Worm (Caenorhabditis elegans) whole organism, L4 larva: ENCODE data around the gene T25B9.2.

ENCODE experiments used
- D1046.2 ChIP-seq: fragments of 200-800 bp; sonication (Bioruptor generic); IDR thresholded peaks from 2 replicates; pipeline ENCODE4 v1.3.6; 2022; ENCODE audit warnings: missing genetic modification characterization, missing compliant biosample characterization
- F10B5.3 ChIP-seq: sonication (generic microtip); optimal IDR thresholded peaks from 2 replicates; lab custom pipeline; 2016; ENCODE audit warnings: mild to moderate bottlenecking, missing genetic modification characterization, missing compliant biosample characterization
- F26F4.8 ChIP-seq: fragments of 200-800 bp; sonication (Bioruptor generic); conservative IDR thresholded peaks from 2 replicates; pipeline ENCODE4 v1.3.6; 2022; ENCODE audit warnings: missing genetic modification characterization, missing compliant biosample characterization
- R02D3.7 ChIP-seq: fragments of 150-350 bp; sonication (generic microtip); optimal IDR thresholded peaks from 3 replicates; lab custom pipeline; 2014; ENCODE audit warnings: missing biosample characterization, missing genetic modification characterization
- T20F7.1 ChIP-seq: fragments of 200-800 bp; sonication (Bioruptor generic); optimal IDR thresholded peaks from 2 replicates; lab custom pipeline; 2018; ENCODE audit warnings: mild to moderate bottlenecking, missing genetic modification characterization, missing compliant biosample characterization
- Y5F2A.4 ChIP-seq: fragments of 200-800 bp; sonication (Bioruptor generic); optimal IDR thresholded peaks from 2 replicates; lab custom pipeline; 2018; ENCODE audit warnings: mild to moderate bottlenecking, missing genetic modification characterization, missing compliant biosample characterization
- ZK546.5 ChIP-seq, 2 experiments: sonication (generic microtip); optimal IDR thresholded peaks; 2 replicates each; lab custom pipeline; 2017; ENCODE audit warnings: missing biosample characterization in 2 of 2, missing genetic modification characterization in 2 of 2
- aly-2 ChIP-seq: sonication (generic microtip); optimal IDR thresholded peaks from 2 replicates; lab custom pipeline; 2018; ENCODE audit warnings: missing biosample characterization, missing genetic modification characterization
- arid-1 ChIP-seq: fragments of 200-800 bp; sonication (Bioruptor generic); conservative IDR thresholded peaks from 2 replicates; pipeline ENCODE4 v1.3.6; 2022; ENCODE audit warnings: missing genetic modification reagents, missing genetic modification characterization, missing compliant biosample characterization
- ceh-62 ChIP-seq: sonication (generic microtip); optimal IDR thresholded peaks from 2 replicates; lab custom pipeline; 2017; ENCODE audit warnings: missing biosample characterization, missing genetic modification characterization
- ces-1 ChIP-seq: fragments of 150-350 bp; sonication (generic microtip); optimal IDR thresholded peaks from 4 replicates; lab custom pipeline; 2014; ENCODE audit warnings: missing biosample characterization, missing genetic modification reagents, missing genetic modification characterization
- ctbp-1 ChIP-seq: fragments of 200-800 bp; sonication (Bioruptor generic); IDR thresholded peaks from 2 replicates; pipeline ENCODE4 v1.3.6; 2022; ENCODE audit warnings: missing genetic modification reagents, missing genetic modification characterization, missing compliant biosample characterization
- daf-12 ChIP-seq: fragments of 150-350 bp; optimal IDR thresholded peaks from 2 replicates; lab custom pipeline; 2014; ENCODE audit warnings: missing biosample characterization, missing genetic modification reagents, missing genetic modification characterization
- daf-19 ChIP-seq: fragments of 200-800 bp; sonication (Bioruptor generic); conservative IDR thresholded peaks from 2 replicates; pipeline ENCODE4 v1.3.6; 2022; ENCODE audit warnings: missing genetic modification characterization, missing compliant biosample characterization
- egl-27 ChIP-seq: sonication (generic microtip); optimal IDR thresholded peaks from 3 replicates; lab custom pipeline; 2017; ENCODE audit warnings: missing biosample characterization, missing genetic modification reagents, missing genetic modification characterization
- fkh-10 ChIP-seq: fragments of 150-350 bp; optimal IDR thresholded peaks from 2 replicates; lab custom pipeline; 2014; ENCODE audit warnings: missing biosample characterization, missing genetic modification reagents, missing genetic modification characterization
- fos-1 ChIP-seq: fragments of 150-350 bp; optimal IDR thresholded peaks from 2 replicates; lab custom pipeline; 2014; ENCODE audit warnings: missing biosample characterization, missing genetic modification characterization
- gei-8 ChIP-seq: fragments of 200-800 bp; sonication (Bioruptor generic); optimal IDR thresholded peaks from 2 replicates; lab custom pipeline; 2018; ENCODE audit warnings: mild to moderate bottlenecking, missing genetic modification characterization, missing compliant biosample characterization
- hif-1 ChIP-seq, 2 experiments: sonication (generic microtip); optimal IDR thresholded peaks; 2 replicates each; lab custom pipeline; 2016 to 2017; ENCODE audit warnings: missing compliant biosample characterization in 2 of 2, missing genetic modification characterization in 2 of 2, missing genetic modification reagents in 2 of 2, missing genotype in 2 of 2, mild to moderate bottlenecking in 1 of 2
- hlh-11 ChIP-seq: fragments of 200-800 bp; sonication (Bioruptor generic); optimal IDR thresholded peaks from 2 replicates; lab custom pipeline; 2018; ENCODE audit warnings: mild to moderate bottlenecking, missing genetic modification characterization, missing compliant biosample characterization
- hmg-1.1 ChIP-seq: fragments of 200-800 bp; sonication (Bioruptor generic); IDR thresholded peaks from 2 replicates; pipeline ENCODE4 v1.3.6; 2022; ENCODE audit warnings: missing genetic modification reagents, missing genetic modification characterization, missing compliant biosample characterization
- jun-1 ChIP-seq: fragments of 150-350 bp; optimal IDR thresholded peaks from 2 replicates; lab custom pipeline; 2014; ENCODE audit warnings: missing biosample characterization, missing genetic modification reagents, missing genetic modification characterization
- lim-7 ChIP-seq: fragments of 200-800 bp; sonication (Bioruptor generic); IDR thresholded peaks from 2 replicates; pipeline ENCODE4 v1.3.6; 2022; ENCODE audit warnings: missing genetic modification characterization, missing compliant biosample characterization
- lin-1 ChIP-seq: fragments of 200-800 bp; sonication (Bioruptor generic); IDR thresholded peaks from 2 replicates; pipeline ENCODE4 v1.3.6; 2022; ENCODE audit warnings: missing genetic modification reagents, missing genetic modification characterization, missing compliant biosample characterization
- lin-29 ChIP-seq: fragments of 200-800 bp; sonication (Bioruptor generic); IDR thresholded peaks from 2 replicates; pipeline ENCODE4 v1.3.6; 2022; ENCODE audit warnings: missing genetic modification reagents, missing genetic modification characterization, missing compliant biosample characterization
- lin-38 ChIP-seq: fragments of 200-800 bp; sonication (Bioruptor generic); IDR thresholded peaks from 2 replicates; pipeline ENCODE4 v1.3.6; 2022; ENCODE audit warnings: missing genetic modification reagents, missing genetic modification characterization, missing compliant biosample characterization
- lir-3 ChIP-seq: sonication (generic microtip); optimal IDR thresholded peaks from 2 replicates; lab custom pipeline; 2016; ENCODE audit warnings: mild to moderate bottlenecking, missing genetic modification characterization, missing compliant biosample characterization
- mdt-29 ChIP-seq: fragments of 200-800 bp; sonication (Bioruptor generic); IDR thresholded peaks from 2 replicates; pipeline ENCODE4 v1.3.6; 2022; ENCODE audit warnings: missing genetic modification reagents, missing genetic modification characterization, missing compliant biosample characterization
- mep-1 ChIP-seq: fragments of 150-350 bp; sonication (generic microtip); optimal IDR thresholded peaks from 3 replicates; lab custom pipeline; 2014; ENCODE audit warnings: missing biosample characterization, missing genetic modification characterization
- mes-2 ChIP-seq: sonication (generic microtip); optimal IDR thresholded peaks from 2 replicates; lab custom pipeline; 2016; ENCODE audit warnings: missing genotype, mild to moderate bottlenecking, missing genetic modification characterization, missing compliant biosample characterization; ENCODE audit not compliant: poor library complexity, severe bottlenecking
- mxl-3 ChIP-seq: fragments of 200-800 bp; sonication (Bioruptor generic); optimal IDR thresholded peaks from 2 replicates; lab custom pipeline; 2018; ENCODE audit warnings: mild to moderate bottlenecking, missing genetic modification characterization, missing compliant biosample characterization
- nhr-11 ChIP-seq: fragments of 150-350 bp; optimal IDR thresholded peaks from 2 replicates; lab custom pipeline; 2014; ENCODE audit warnings: missing biosample characterization, missing genetic modification characterization
- nhr-111 ChIP-seq: fragments of 200-800 bp; sonication (Bioruptor generic); optimal IDR thresholded peaks from 2 replicates; lab custom pipeline; 2018; ENCODE audit warnings: mild to moderate bottlenecking, missing genetic modification characterization, missing compliant biosample characterization
- skn-1 ChIP-seq: fragments of 150-350 bp; optimal IDR thresholded peaks from 2 replicates; lab custom pipeline; 2014; ENCODE audit warnings: missing biosample characterization, missing genetic modification characterization
- snpc-4 ChIP-seq: fragments of 150-350 bp; optimal IDR thresholded peaks from 2 replicates; lab custom pipeline; 2014; ENCODE audit warnings: missing biosample characterization, missing genetic modification characterization
- tra-1 ChIP-seq: fragments of 200-800 bp; sonication (Bioruptor generic); IDR thresholded peaks from 2 replicates; pipeline ENCODE4 v1.3.6; 2022; ENCODE audit warnings: missing genetic modification reagents, missing genetic modification characterization, missing compliant biosample characterization
- unc-130 ChIP-seq: sonication (generic microtip); optimal IDR thresholded peaks from 2 replicates; lab custom pipeline; 2016; ENCODE audit warnings: missing genetic modification reagents, missing genetic modification characterization, missing compliant biosample characterization
- unc-39 ChIP-seq: sonication (generic microtip); optimal IDR thresholded peaks from 2 replicates; lab custom pipeline; 2017; ENCODE audit warnings: missing biosample characterization, missing genetic modification characterization
- zfp-2 ChIP-seq: sonication (generic microtip); optimal IDR thresholded peaks from 2 replicates; lab custom pipeline; 2016; ENCODE audit warnings: mild to moderate bottlenecking, missing genetic modification characterization, missing compliant biosample characterization
- ztf-11 ChIP-seq: fragments of 150-350 bp; optimal IDR thresholded peaks from 2 replicates; lab custom pipeline; 2014; ENCODE audit warnings: missing biosample characterization, missing genetic modification characterization

T25B9.2 gene

ce11 chrIV:10761344-10761743 lies 9.7 kb upstream of the T25B9.2 start, which contains the start of gene ugt-54 (continued):
- no peak for TF ChIP-seq ces-1

ce11 chrIV:10757616-10758193 lies 6.1 kb upstream of the T25B9.2 start, which contains the start of the genes T25B9.4 and T25B9.6:
Gene T25B9.4 (minus strand): TSS chrIV:10757716.
Gene T25B9.6 (plus strand): TSS chrIV:10758143.
- TF ChIP-seq F10B5.3 (tag; lab: Kevin White, UChicago) = no peak
- no peak for TF ChIP-seq zfp-2
- no peak for TF ChIP-seq T20F7.1 (GFP tag; lab: Kevin White, UChicago)
- TF ChIP-seq nhr-11 (tag; lab: Kevin White, UChicago) = no peak
- no peak for TF ChIP-seq fkh-10 (GFP tag; lab: Kevin White, UChicago)
- no peak for TF ChIP-seq skn-1 (tag; lab: Kevin White, UChicago)
- no peak for TF ChIP-seq snpc-4 (tag; lab: Kevin White, UChicago)
- TF ChIP-seq ctbp-1 (GFP tag; lab: Robert Waterston, UW) = no peak
- TF ChIP-seq fos-1 = no peak
- TF ChIP-seq R02D3.7 (tag; lab: Kevin White, UChicago) = no peak
- no peak for TF ChIP-seq hlh-11 (tag; lab: Kevin White, UChicago)

ce11 chrIV:10754685-10755084 lies 3.0 kb upstream of the T25B9.2 start, which contains the start of gene T25B9.5:
Gene T25B9.5 (minus strand): TSS chrIV:10754785.
- TF ChIP-seq daf-12 (tag; lab: Kevin White, UChicago) (no peak), hif-1 (tag; optimal IDR thresholded peaks at IDR 0.05; lab: Kevin White, UChicago) (no peak), D1046.2 (no peak), F26F4.8 (no peak), mes-2 (tag; lab: Kevin White, UChicago) (no peak), aly-2 (no peak), R02D3.7 (tag; lab: Kevin White, UChicago) (no peak), unc-130 (no peak), lim-7 (GFP tag; lab: Robert Waterston, UW) (no peak), mep-1 (tag; lab: Kevin White, UChicago) (no peak), ztf-11 (tag; lab: Kevin White, UChicago) (no peak), arid-1 (GFP tag; lab: Robert Waterston, UW) (no peak), lin-1 (GFP tag; lab: Robert Waterston, UW) (no peak)

ce11 chrIV:10750041-10750440 lies 1.6 kb downstream of the T25B9.2 start, which contains the start of gene T25B9.1:
Gene T25B9.1 (minus strand): TSS chrIV:10750141.
- TF ChIP-seq jun-1 (tag; lab: Kevin White, UChicago) (no peak), Y5F2A.4 (GFP tag; lab: Kevin White, UChicago) (no peak), unc-39 (tag; lab: Kevin White, UChicago) (no peak), lin-38 (GFP tag; lab: Robert Waterston, UW) (no peak), hlh-11 (tag; lab: Kevin White, UChicago) (no peak), gei-8 (GFP tag; lab: Kevin White, UChicago) (no peak), lir-3 (tag; lab: Kevin White, UChicago) (no peak), lin-29 (no peak), daf-19 (no peak), hmg-1.1 (GFP tag; lab: Robert Waterston, UW) (no peak), fos-1 (no peak), egl-27 (tag; lab: Kevin White, UChicago) (no peak), tra-1 (GFP tag; lab: Robert Waterston, UW) (no peak), ceh-62 (tag; lab: Kevin White, UChicago) (no peak), ZK546.5 (tag; optimal IDR thresholded peaks at IDR 0.05; lab: Kevin White, UChicago) (no peak), mdt-29 (GFP tag; lab: Robert Waterston, UW) (no peak), nhr-111 (no peak), mxl-3 (GFP tag; lab: Kevin White, UChicago) (no peak), R02D3.7 (tag; lab: Kevin White, UChicago) (no peak)
